Fruit fly (Drosophila melanogaster): ENCODE data around the gene CG33783.

DNA sequence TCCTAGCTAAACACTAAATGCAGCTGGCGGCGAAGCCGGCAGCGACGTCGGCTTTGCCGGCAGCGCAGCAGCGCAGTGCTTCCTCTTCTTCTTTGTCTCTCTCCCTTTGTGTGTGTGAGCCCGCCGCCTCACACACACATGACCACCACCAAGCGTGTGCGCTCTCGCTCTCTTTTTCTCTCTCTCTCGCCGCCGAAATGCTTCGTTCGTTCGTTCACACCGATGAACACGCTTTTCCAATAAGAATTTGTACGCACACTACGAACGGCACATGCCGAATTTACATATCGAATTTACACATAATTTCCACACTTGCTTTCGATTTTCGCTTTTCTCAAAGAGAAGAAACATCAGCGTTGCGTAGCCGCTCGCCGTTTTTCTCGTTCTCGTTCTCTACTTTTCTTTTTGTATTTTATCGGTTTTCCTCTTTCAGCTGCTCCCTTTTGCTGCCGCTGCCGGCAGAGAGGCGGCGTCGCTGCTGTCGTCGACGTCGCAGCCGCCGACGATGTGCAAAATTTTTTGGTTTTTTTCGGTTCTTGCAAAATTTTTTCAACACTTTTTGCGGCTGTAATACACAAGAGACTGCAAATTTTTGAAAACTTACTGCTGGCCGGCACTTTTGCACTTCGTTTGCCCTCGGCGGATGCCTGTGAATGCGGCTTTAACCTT, 42.8 kb downstream of the CG33783 start:
- TF ChIP-seq CG33017 (tag; optimal IDR thresholded peaks at IDR 0.05) (no peak), cnc (optimal IDR thresholded peaks at IDR 0.05) (no peak), tj (GFP tag; optimal IDR thresholded peaks at IDR 0.05) (no peak), Hr96 (GFP tag; optimal IDR thresholded peaks at IDR 0.05) (no peak), CG14711 (tag; optimal IDR thresholded peaks at IDR 0.05) (no peak), CG7101 (tag; optimal IDR thresholded peaks at IDR 0.05) (no peak), pad (GFP tag; optimal IDR thresholded peaks at IDR 0.05) (no peak), bab1 (GFP tag; optimal IDR thresholded peaks at IDR 0.05) (no peak), toe (GFP tag; optimal IDR thresholded peaks at IDR 0.05) (no peak), CG12768 (GFP tag; optimal IDR thresholded peaks at IDR 0.05) (no peak), CG1620 (GFP tag; optimal IDR thresholded peaks at IDR 0.05) (no peak), cic (GFP tag; optimal IDR thresholded peaks at IDR 0.05) (peak; percentile 46), kay (GFP tag; ENCODE audit: borderline replicate concordance) (no peak), Crg-1 (GFP tag; optimal IDR thresholded peaks at IDR 0.05) (no peak)
